Fruit fly (Drosophila melanogaster) whole organism, embryonic: ENCODE measurements around the gene TBC1d7.

Source experiments
- CG10147 ChIP-seq: fragments of 200-800 bp; sonication (Bioruptor generic); optimal IDR thresholded peaks from 2 replicates; lab custom pipeline; 2019; ENCODE audit warnings: missing biosample characterization, mild to moderate bottlenecking, missing genetic modification characterization, moderate library complexity
- CG11247 ChIP-seq: fragments of 200-800 bp; sonication (Bioruptor generic); IDR thresholded peaks from 2 replicates; pipeline ENCODE4 v1.3.6; 2022; ENCODE audit warnings: missing biosample characterization, missing genetic modification characterization
- CG11695 ChIP-seq: fragments of 200-800 bp; sonication (Bioruptor generic); IDR thresholded peaks from 3 replicates; pipeline ENCODE4 v1.3.6; 2022; ENCODE audit warnings: missing biosample characterization, missing genetic modification characterization
- CG12155 ChIP-seq: fragments of 200-800 bp; sonication (Bioruptor generic); optimal IDR thresholded peaks from 3 replicates; lab custom pipeline; 2016; ENCODE audit warnings: missing biosample characterization, missing genetic modification characterization
- CG12744 ChIP-seq: fragments of 200-800 bp; sonication (Bioruptor generic); optimal IDR thresholded peaks from 2 replicates; lab custom pipeline; 2016; ENCODE audit warnings: missing biosample characterization, missing genetic modification characterization
- CG14710 ChIP-seq: fragments of 200-800 bp; sonication (Bioruptor generic); optimal IDR thresholded peaks from 3 replicates; lab custom pipeline; 2019; ENCODE audit warnings: missing biosample characterization, mild to moderate bottlenecking, missing genetic modification characterization, moderate library complexity
- CG15514 ChIP-seq: fragments of 200-800 bp; sonication (Bioruptor generic); optimal IDR thresholded peaks from 3 replicates; lab custom pipeline; 2017; ENCODE audit warnings: missing biosample characterization, missing genetic modification characterization, mild to moderate bottlenecking, moderate library complexity, missing genetic modification reagents
- CG15696 ChIP-seq: fragments of 200-800 bp; sonication (Bioruptor generic); optimal IDR thresholded peaks from 2 replicates; lab custom pipeline; 2019; ENCODE audit warnings: missing biosample characterization, mild to moderate bottlenecking, missing genetic modification characterization, moderate library complexity
- CG16779 ChIP-seq: fragments of 200-800 bp; sonication (Bioruptor generic); IDR thresholded peaks from 2 replicates; pipeline ENCODE4 v1.3.6; 2022; ENCODE audit warnings: missing biosample characterization, missing genetic modification characterization
- CG17829 ChIP-seq: fragments of 200-800 bp; optimal IDR thresholded peaks from 2 replicates; lab custom pipeline; 2019; ENCODE audit warnings: missing biosample characterization, mild to moderate bottlenecking, missing genetic modification characterization, moderate library complexity
- CG17912 ChIP-seq: fragments of 200-800 bp; sonication (Bioruptor generic); optimal IDR thresholded peaks from 2 replicates; lab custom pipeline; 2018; ENCODE audit warnings: missing biosample characterization, mild to moderate bottlenecking, missing genetic modification characterization
- CG18619 ChIP-seq: fragments of 200-800 bp; sonication (Bioruptor generic); optimal IDR thresholded peaks from 3 replicates; lab custom pipeline; 2017; ENCODE audit warnings: missing biosample characterization, mild to moderate bottlenecking, missing genetic modification characterization
- CG3407 ChIP-seq: fragments of 200-800 bp; sonication (Bioruptor generic); optimal IDR thresholded peaks from 2 replicates; lab custom pipeline; 2018; ENCODE audit warnings: missing biosample characterization, mild to moderate bottlenecking, missing genetic modification characterization
- CG6765 ChIP-seq: fragments of 200-800 bp; sonication (Bioruptor generic); optimal IDR thresholded peaks from 3 replicates; lab custom pipeline; 2017; ENCODE audit warnings: missing biosample characterization, mild to moderate bottlenecking, missing genetic modification characterization
- CG6854 ChIP-seq: fragments of 200-800 bp; sonication (Bioruptor generic); optimal IDR thresholded peaks from 3 replicates; lab custom pipeline; 2017; ENCODE audit warnings: missing biosample characterization, mild to moderate bottlenecking, missing genetic modification characterization
- CG7987 ChIP-seq: fragments of 200-800 bp; sonication (Bioruptor generic); optimal IDR thresholded peaks from 2 replicates; lab custom pipeline; 2018; ENCODE audit warnings: missing biosample characterization, mild to moderate bottlenecking, missing genetic modification characterization, moderate library complexity
- CG8765 ChIP-seq: fragments of 200-800 bp; sonication (Bioruptor generic); IDR thresholded peaks from 2 replicates; pipeline ENCODE4 v1.3.6; 2022; ENCODE audit warnings: missing biosample characterization, missing genetic modification characterization
- CG9437 ChIP-seq: fragments of 200-800 bp; sonication (Bioruptor generic); optimal IDR thresholded peaks from 2 replicates; lab custom pipeline; 2018; ENCODE audit warnings: missing biosample characterization, mild to moderate bottlenecking, missing genetic modification characterization
- D ChIP-seq, 2 experiments: fragments of 200-800 bp in 1 of 2; fragments of >200 bp in 1 of 2; sonication (Bioruptor generic) in 1 of 2; optimal IDR thresholded peaks; 2 replicates in 1 of 2; 3 replicates in 1 of 2; lab custom pipeline; 2017; ENCODE audit warnings: mild to moderate bottlenecking in 1 of 2, missing biosample characterization in 1 of 2, missing genetic modification characterization in 1 of 2, missing genetic modification reagents in 1 of 2
- Dek ChIP-seq: fragments of 200-800 bp; sonication (Bioruptor generic); optimal IDR thresholded peaks from 3 replicates; lab custom pipeline; 2019; ENCODE audit warnings: missing biosample characterization, mild to moderate bottlenecking, missing genetic modification characterization, moderate library complexity
- Doc2 ChIP-seq: fragments of 200-800 bp; sonication (Bioruptor generic); IDR thresholded peaks from 2 replicates; pipeline ENCODE4 v1.3.6; 2022; ENCODE audit warnings: missing biosample characterization, missing genetic modification characterization
- Doc3 ChIP-seq: fragments of 200-800 bp; sonication (Bioruptor generic); IDR thresholded peaks from 3 replicates; pipeline ENCODE4 v1.3.6; 2022; ENCODE audit warnings: missing biosample characterization, missing genetic modification characterization; ENCODE audit not compliant: partially characterized antibody
- Dp ChIP-seq: fragments of 200-800 bp; sonication (Bioruptor generic); optimal IDR thresholded peaks from 2 replicates; lab custom pipeline; 2018; ENCODE audit warnings: missing biosample characterization, mild to moderate bottlenecking, missing genetic modification characterization, moderate library complexity
- E2f2 ChIP-seq: fragments of 200-800 bp; sonication (Bioruptor generic); IDR thresholded peaks from 2 replicates; pipeline ENCODE4 v1.3.6; 2022; ENCODE audit warnings: missing biosample characterization, missing genetic modification characterization
- Elba2 ChIP-seq: fragments of 200-800 bp; sonication (Bioruptor generic); optimal IDR thresholded peaks from 3 replicates; lab custom pipeline; 2016; ENCODE audit warnings: missing biosample characterization, missing genetic modification characterization
- Ets97D ChIP-seq: fragments of 200-800 bp; sonication (Bioruptor generic); optimal IDR thresholded peaks from 3 replicates; lab custom pipeline; 2016; ENCODE audit warnings: missing biosample characterization, missing genetic modification characterization
- HmgZ ChIP-seq: fragments of 200-800 bp; sonication (Bioruptor generic); optimal IDR thresholded peaks from 2 replicates; lab custom pipeline; 2018; ENCODE audit warnings: missing biosample characterization, mild to moderate bottlenecking, missing genetic modification characterization
- Hsf ChIP-seq: fragments of 200-800 bp; sonication (Bioruptor generic); optimal IDR thresholded peaks from 3 replicates; lab custom pipeline; 2016; ENCODE audit warnings: missing biosample characterization, missing genetic modification characterization
- Lhr ChIP-seq: fragments of 200-800 bp; sonication (Bioruptor generic); optimal IDR thresholded peaks from 3 replicates; lab custom pipeline; 2017; ENCODE audit warnings: mild to moderate bottlenecking, missing biosample characterization, missing genetic modification reagents, missing genetic modification characterization
- MESR4 ChIP-seq: fragments of 200-800 bp; sonication (Bioruptor generic); optimal IDR thresholded peaks from 2 replicates; lab custom pipeline; 2018; ENCODE audit warnings: missing biosample characterization, mild to moderate bottlenecking, missing genetic modification characterization, moderate library complexity
- Med ChIP-seq: fragments of 200-800 bp; sonication (Bioruptor generic); peaks from one replicate; lab custom pipeline; 2016; ENCODE audit warnings: missing biosample characterization, missing genetic modification characterization, mild to moderate bottlenecking, inconsistent platforms, moderate library complexity
- Myb ChIP-seq: fragments of 200-800 bp; sonication (Bioruptor generic); optimal IDR thresholded peaks from 2 replicates; lab custom pipeline; 2016; ENCODE audit warnings: missing biosample characterization, missing genetic modification characterization
- Nf-YB ChIP-seq: fragments of 200-800 bp; sonication (Bioruptor generic); optimal IDR thresholded peaks from 3 replicates; lab custom pipeline; 2019; ENCODE audit warnings: missing biosample characterization, mild to moderate bottlenecking, missing genetic modification characterization, moderate library complexity
- Opbp ChIP-seq: fragments of 200-800 bp; sonication (Bioruptor generic); IDR thresholded peaks from 3 replicates; pipeline ENCODE4 v1.3.6; 2022; ENCODE audit warnings: missing biosample characterization, missing genetic modification characterization; ENCODE audit not compliant: partially characterized antibody
- Pdp1 ChIP-seq, 2 experiments: fragments of 200-800 bp; sonication (Bioruptor generic); optimal IDR thresholded peaks; 3 replicates each; lab custom pipeline; 2016; ENCODE audit warnings: missing biosample characterization in 2 of 2, missing genetic modification characterization in 2 of 2, mild to moderate bottlenecking in 1 of 2, moderate library complexity in 1 of 2
- Ptx1 ChIP-seq: fragments of 200-800 bp; sonication (Bioruptor generic); IDR thresholded peaks from 2 replicates; pipeline ENCODE4 v1.3.6; 2022; ENCODE audit warnings: missing biosample characterization, missing genetic modification characterization
- Sin3A ChIP-seq: fragments of >200 bp; optimal IDR thresholded peaks from 2 replicates; lab custom pipeline; 2018
- bigmax ChIP-seq: fragments of 200-800 bp; sonication (Bioruptor generic); optimal IDR thresholded peaks from 2 replicates; lab custom pipeline; 2018; ENCODE audit warnings: missing biosample characterization, mild to moderate bottlenecking, missing genetic modification characterization
- crc ChIP-seq: fragments of 200-800 bp; sonication (Bioruptor generic); optimal IDR thresholded peaks from 2 replicates; lab custom pipeline; 2016; ENCODE audit warnings: missing biosample characterization, missing genetic modification characterization
- crp ChIP-seq, 2 experiments: fragments of 200-800 bp; sonication (Bioruptor generic); optimal IDR thresholded peaks; 2 replicates in 1 of 2; 3 replicates in 1 of 2; lab custom pipeline; 2017; ENCODE audit warnings: missing biosample characterization in 2 of 2, missing genetic modification characterization in 2 of 2, mild to moderate bottlenecking in 1 of 2, moderate library complexity in 1 of 2
- cwo ChIP-seq: fragments of 200-800 bp; sonication (Bioruptor generic); optimal IDR thresholded peaks from 3 replicates; lab custom pipeline; 2017; ENCODE audit warnings: missing biosample characterization, missing genetic modification characterization, mild to moderate bottlenecking, moderate library complexity, missing genetic modification reagents
- da ChIP-seq: fragments of 200-800 bp; sonication (Bioruptor generic); optimal IDR thresholded peaks from 2 replicates; lab custom pipeline; 2016; ENCODE audit warnings: missing biosample characterization, missing genetic modification characterization
- hkb ChIP-seq, 2 experiments: fragments of 200-800 bp in 1 of 2; fragments of >200 bp in 1 of 2; sonication (Bioruptor generic) in 1 of 2; IDR thresholded peaks in 1 of 2; optimal IDR thresholded peaks in 1 of 2; 2 replicates each; pipeline versions ENCODE4 v1.3.6 to Lab custom; 2017 to 2022; ENCODE audit warnings: missing biosample characterization in 1 of 2, missing genetic modification characterization in 1 of 2
- nmo ChIP-seq: fragments of 200-800 bp; sonication (Bioruptor generic); optimal IDR thresholded peaks from 2 replicates; lab custom pipeline; 2018; ENCODE audit warnings: missing biosample characterization, mild to moderate bottlenecking, missing genetic modification characterization, moderate library complexity
- otp ChIP-seq: fragments of 200-800 bp; sonication (Bioruptor generic); IDR thresholded peaks from 3 replicates; pipeline ENCODE4, ENCODE4 v1.3.6; 2022; ENCODE audit warnings: missing biosample characterization, missing genetic modification characterization
- phol ChIP-seq: fragments of 200-800 bp; sonication (Bioruptor generic); optimal IDR thresholded peaks from 3 replicates; lab custom pipeline; 2018; ENCODE audit warnings: missing biosample characterization, mild to moderate bottlenecking, missing genetic modification characterization, moderate library complexity
- psq ChIP-seq: fragments of 200-800 bp; sonication (Bioruptor generic); optimal IDR thresholded peaks from 2 replicates; lab custom pipeline; 2017; ENCODE audit warnings: missing biosample characterization, missing genetic modification characterization
- unc-4 ChIP-seq: fragments of 200-800 bp; sonication (Bioruptor generic); IDR thresholded peaks from 2 replicates; pipeline ENCODE4 v1.3.6; 2022; ENCODE audit warnings: missing biosample characterization, missing genetic modification characterization; ENCODE audit not compliant: partially characterized antibody
- wor ChIP-seq: fragments of 200-800 bp; sonication (Bioruptor generic); IDR thresholded peaks from 2 replicates; pipeline ENCODE4 v1.3.6; 2022; ENCODE audit warnings: missing biosample characterization, missing genetic modification characterization

Gene TBC1d7

DNA sequence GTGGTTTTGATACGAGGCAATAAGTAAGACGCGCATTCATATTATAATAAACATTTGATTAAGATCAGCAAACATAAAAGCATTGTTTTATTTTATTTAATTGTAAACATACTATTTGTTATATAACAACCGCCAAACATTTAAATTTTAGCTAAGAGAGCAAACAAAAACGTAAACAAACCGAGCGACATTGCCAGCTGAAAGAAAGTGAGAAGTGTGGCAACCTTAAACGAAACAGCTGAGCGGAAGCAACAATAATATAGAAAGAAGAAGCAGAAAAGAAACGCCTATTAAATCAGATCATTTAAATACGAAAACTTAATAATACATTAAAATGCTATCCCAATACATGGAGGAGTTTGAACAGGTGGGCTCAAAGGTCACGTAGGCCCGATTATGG, 26.9 kb upstream of the TBC1d7 start, which contains the start of gene Sec10 (continued):
- TF ChIP-seq crp (GFP tag; optimal IDR thresholded peaks at IDR 0.05; lab: Kevin White, UChicago) (peak; percentile 90 to 97), da (GFP tag; lab: Kevin White, UChicago) (no peak), psq (GFP tag; lab: Kevin White, UChicago) (no peak), CG17829 (tag; lab: Kevin White, UChicago) (peak; percentile 27), CG6765 (GFP tag; lab: Kevin White, UChicago) (no peak), Pdp1 (GFP tag; optimal IDR thresholded peaks at IDR 0.05; lab: Kevin White, UChicago) (peak in 1 of 2 experiments; percentile 99), CG12155 (no peak), Dp (peak; percentile 85), CG17912 (GFP tag; lab: Kevin White, UChicago) (peak; percentile 48), phol (tag; lab: Kevin White, UChicago) (peak; percentile 7), Lhr (GFP tag; lab: Kevin White, UChicago) (peak; percentile 30), CG14710 (tag; lab: Kevin White, UChicago) (peak; percentile 34), Sin3A (lab: Kevin White, UChicago) (peak; percentile 14), CG18619 (GFP tag; lab: Kevin White, UChicago) (no peak), unc-4 (GFP tag; lab: Robert Waterston, UW) (no peak), CG15514 (GFP tag; lab: Kevin White, UChicago) (peak; percentile 17), hkb (optimal IDR thresholded peaks at IDR 0.05; lab: Kevin White, UChicago) (no peak), hkb (GFP tag; IDR thresholded peaks at IDR 0.05; lab: Robert Waterston, UW) (peak; percentile 41; the same call in 1 of the 2 replicates), CG10147 (GFP tag; lab: Kevin White, UChicago) (no peak), Med (GFP tag; lab: Kevin White, UChicago) (peak; percentile 67), Elba2 (peak; percentile 28), E2f2 (GFP tag; lab: Robert Waterston, UW) (peak; percentile 89), CG9437 (GFP tag; lab: Kevin White, UChicago) (peak; percentile 54), CG11247 (GFP tag; lab: Robert Waterston, UW) (no peak), HmgZ (peak; percentile 43), Nf-YB (GFP tag; lab: Kevin White, UChicago) (peak; percentile 6), Hsf (GFP tag; lab: Kevin White, UChicago) (peak; percentile 3), Opbp (0 out of 3 replicates have a peak, but pooled peaks have one; percentile 37), Ptx1 (GFP tag; lab: Robert Waterston, UW) (no peak), CG6854 (no peak), otp (GFP tag; lab: Robert Waterston, UW) (no peak), CG11695 (GFP tag; lab: Robert Waterston, UW) (no peak), CG12744 (GFP tag; lab: Kevin White, UChicago) (no peak), Myb (GFP tag; lab: Kevin White, UChicago) (peak; percentile 23), CG8765 (GFP tag; lab: Robert Waterston, UW) (no peak), bigmax (GFP tag; lab: Kevin White, UChicago) (peak; percentile 36), MESR4 (GFP tag; lab: Kevin White, UChicago) (peak; percentile 55), Ets97D (peak; percentile 77), CG7987 (GFP tag; lab: Kevin White, UChicago) (peak; percentile 3)

DNA sequence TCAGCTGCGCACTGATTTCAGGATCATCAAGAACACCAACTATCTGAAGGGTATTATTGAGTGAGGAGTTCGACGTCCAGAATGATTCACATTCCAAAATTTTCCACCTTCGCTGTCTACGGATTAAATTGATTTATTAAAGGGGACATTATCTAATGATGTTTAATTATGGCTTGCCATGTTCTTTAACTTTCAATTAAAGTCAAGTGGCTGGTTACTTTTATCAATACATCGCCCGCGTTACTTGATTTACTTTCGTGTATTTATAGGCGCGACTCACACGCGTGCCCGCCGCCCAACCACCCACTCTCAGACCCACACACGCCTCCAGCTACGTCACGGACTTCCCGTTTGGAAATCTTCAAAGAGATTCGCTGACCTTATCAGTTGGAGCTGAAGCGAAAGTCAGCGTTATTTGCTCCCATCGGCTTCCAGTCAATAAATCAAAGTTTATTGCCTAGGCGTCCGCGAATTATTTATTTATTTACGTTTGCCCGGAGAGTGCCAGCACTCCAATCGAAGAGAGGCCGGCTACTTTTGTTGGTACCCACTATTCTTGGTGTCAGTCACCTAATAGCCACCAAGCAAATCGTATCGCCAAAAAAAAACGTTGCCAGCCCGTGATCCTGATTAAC, 24.1 kb upstream of the TBC1d7 start, which contains the start of gene Npc2f:
Gene Npc2f (plus strand): TSS at position 585 of the 635 bp plus-strand sequence.
- TF ChIP-seq cwo (GFP tag; lab: Kevin White, UChicago) = peak; percentile 40
- TF ChIP-seq CG16779 = no peak
- no peak for TF ChIP-seq Doc3 (GFP tag; lab: Robert Waterston, UW)
- no peak for TF ChIP-seq Dek
- TF ChIP-seq CG15696 (tag; lab: Kevin White, UChicago) = no peak
- TF ChIP-seq Doc2 (GFP tag; lab: Robert Waterston, UW) = no peak
- no peak for TF ChIP-seq D (optimal IDR thresholded peaks at IDR 0.05; lab: Kevin White, UChicago)
- TF ChIP-seq D (GFP tag; optimal IDR thresholded peaks at IDR 0.05; lab: Kevin White, UChicago) = no peak
- no peak for TF ChIP-seq crc
- TF ChIP-seq nmo = no peak
- no peak for TF ChIP-seq wor (GFP tag; lab: Robert Waterston, UW)
- no peak for TF ChIP-seq CG3407 (GFP tag; lab: Kevin White, UChicago)
